Fruit fly (Drosophila melanogaster) whole organism, prepupa: ENCODE data around the gene CG10510.
A peak's percentile ranks its signal among the peaks of the same experiment; 100 is the strongest.

Experiments
- CG10669 ChIP-seq: fragments of 200-800 bp; sonication (Bioruptor generic); optimal IDR thresholded peaks from 3 replicates; lab custom pipeline; 2018; ENCODE audit warnings: missing biosample characterization, mild to moderate bottlenecking, missing genetic modification characterization, moderate library complexity
- CG11294 ChIP-seq: fragments of 200-800 bp; sonication (Bioruptor generic); IDR thresholded peaks from 2 replicates; pipeline ENCODE4 v1.3.6; 2022; ENCODE audit warnings: missing biosample characterization, missing genetic modification characterization
- CG11762 ChIP-seq: fragments of 200-800 bp; sonication (Bioruptor generic); optimal IDR thresholded peaks from 3 replicates; lab custom pipeline; 2016; ENCODE audit warnings: missing biosample characterization, missing genetic modification characterization; ENCODE audit not compliant: insufficient read depth
- CG11902 ChIP-seq: fragments of 200-800 bp; sonication (Bioruptor generic); optimal IDR thresholded peaks from 3 replicates; lab custom pipeline; 2016; ENCODE audit warnings: missing biosample characterization, missing genetic modification characterization
- CG15336 ChIP-seq: fragments of 200-800 bp; sonication (Bioruptor generic); IDR thresholded peaks from 2 replicates; pipeline ENCODE4 v1.3.6; 2022; ENCODE audit warnings: missing biosample characterization, missing genetic modification characterization
- CG16779 ChIP-seq: fragments of 200-800 bp; sonication (Bioruptor generic); optimal IDR thresholded peaks from 3 replicates; lab custom pipeline; 2017; ENCODE audit warnings: missing biosample characterization, mild to moderate bottlenecking, missing genetic modification characterization
- CG3032 ChIP-seq: fragments of 200-800 bp; optimal IDR thresholded peaks from 2 replicates; lab custom pipeline; 2019; ENCODE audit warnings: missing biosample characterization, mild to moderate bottlenecking, missing genetic modification characterization, moderate library complexity
- CG34406 ChIP-seq: fragments of 200-800 bp; sonication (Bioruptor generic); optimal IDR thresholded peaks from 3 replicates; lab custom pipeline; 2016; ENCODE audit warnings: missing biosample characterization, missing genetic modification characterization
- CG3919 ChIP-seq: fragments of 200-800 bp; sonication (Bioruptor generic); optimal IDR thresholded peaks from 3 replicates; lab custom pipeline; 2016; ENCODE audit warnings: missing biosample characterization, missing genetic modification characterization
- CG4318 ChIP-seq: fragments of 200-800 bp; sonication (Bioruptor generic); optimal IDR thresholded peaks from 3 replicates; lab custom pipeline; 2017; ENCODE audit warnings: missing biosample characterization, mild to moderate bottlenecking, missing genetic modification characterization
- CG6276 ChIP-seq: fragments of 200-800 bp; sonication (Bioruptor generic); optimal IDR thresholded peaks from 2 replicates; lab custom pipeline; 2017; ENCODE audit warnings: missing biosample characterization, mild to moderate bottlenecking, missing genetic modification characterization
- CG6808 ChIP-seq: fragments of 200-800 bp; sonication (Bioruptor generic); optimal IDR thresholded peaks from 3 replicates; lab custom pipeline; 2017; ENCODE audit warnings: missing biosample characterization, missing genetic modification characterization, mild to moderate bottlenecking, moderate library complexity, missing genetic modification reagents
- CG8119 ChIP-seq: fragments of 200-800 bp; sonication (Bioruptor generic); IDR thresholded peaks from 3 replicates; pipeline ENCODE4 v1.3.6; 2022; ENCODE audit warnings: missing biosample characterization, missing genetic modification characterization
- CG8319 ChIP-seq: fragments of 200-800 bp; sonication (Bioruptor generic); optimal IDR thresholded peaks from 3 replicates; lab custom pipeline; 2016; ENCODE audit warnings: missing biosample characterization, missing genetic modification characterization
- CG8632 ChIP-seq: fragments of 200-800 bp; sonication (Bioruptor generic); optimal IDR thresholded peaks from 3 replicates; lab custom pipeline; 2016; ENCODE audit warnings: missing biosample characterization, missing genetic modification characterization
- Eip78C ChIP-seq: fragments of 200-800 bp; sonication (Bioruptor generic); peaks from one replicate; lab custom pipeline; 2016; ENCODE audit warnings: missing biosample characterization, missing genetic modification characterization
- Ets21C ChIP-seq: fragments of 200-800 bp; sonication (Bioruptor generic); optimal IDR thresholded peaks from 3 replicates; lab custom pipeline; 2016; ENCODE audit warnings: missing biosample characterization, missing genetic modification characterization
- Ets96B ChIP-seq: fragments of 200-800 bp; optimal IDR thresholded peaks from 2 replicates; lab custom pipeline; 2019; ENCODE audit warnings: missing biosample characterization, mild to moderate bottlenecking, missing genetic modification characterization, moderate library complexity
- Hr38 ChIP-seq: sonication (Bioruptor generic); optimal IDR thresholded peaks from 2 replicates; lab custom pipeline; 2016; ENCODE audit warnings: missing biosample characterization, missing genetic modification characterization
- Hr39 ChIP-seq: fragments of 200-800 bp; sonication (Bioruptor generic); optimal IDR thresholded peaks from 2 replicates; lab custom pipeline; 2016; ENCODE audit warnings: missing biosample characterization, missing genetic modification characterization
- Lpt ChIP-seq: fragments of 200-800 bp; sonication (Bioruptor generic); optimal IDR thresholded peaks from 3 replicates; lab custom pipeline; 2016; ENCODE audit warnings: missing biosample characterization, missing genetic modification characterization
- Met ChIP-seq: fragments of 200-800 bp; sonication (Bioruptor generic); optimal IDR thresholded peaks from 3 replicates; lab custom pipeline; 2016; ENCODE audit warnings: missing biosample characterization, missing genetic modification characterization
- OdsH ChIP-seq: fragments of 200-800 bp; sonication (Bioruptor generic); optimal IDR thresholded peaks from 3 replicates; lab custom pipeline; 2016; ENCODE audit warnings: missing biosample characterization, missing genetic modification characterization
- Smox ChIP-seq: fragments of 200-800 bp; sonication (Bioruptor generic); optimal IDR thresholded peaks from 3 replicates; lab custom pipeline; 2016; ENCODE audit warnings: missing biosample characterization, missing genetic modification characterization
- Sox102F ChIP-seq: fragments of 200-800 bp; sonication (Bioruptor generic); optimal IDR thresholded peaks from 2 replicates; lab custom pipeline; 2016; ENCODE audit warnings: missing biosample characterization, mild to moderate bottlenecking, missing genetic modification characterization
- Sox14 ChIP-seq: fragments of 200-800 bp; sonication (Bioruptor generic); optimal IDR thresholded peaks from 3 replicates; lab custom pipeline; 2016; ENCODE audit warnings: missing biosample characterization, missing genetic modification characterization
- Sox15 ChIP-seq: fragments of 200-800 bp; sonication (Bioruptor generic); optimal IDR thresholded peaks from 3 replicates; lab custom pipeline; 2016; ENCODE audit warnings: missing biosample characterization, missing genetic modification characterization
- achi ChIP-seq: fragments of 200-800 bp; sonication (Bioruptor generic); optimal IDR thresholded peaks from 3 replicates; lab custom pipeline; 2016; ENCODE audit warnings: missing biosample characterization, missing genetic modification characterization
- acj6 ChIP-seq: fragments of 200-800 bp; sonication (Bioruptor generic); optimal IDR thresholded peaks from 3 replicates; lab custom pipeline; 2016; ENCODE audit warnings: missing biosample characterization, missing genetic modification characterization
- cyc ChIP-seq: fragments of 200-800 bp; sonication (Bioruptor generic); optimal IDR thresholded peaks from 3 replicates; lab custom pipeline; 2016; ENCODE audit warnings: missing biosample characterization, missing genetic modification characterization
- dac ChIP-seq: fragments of 200-800 bp; sonication (Bioruptor generic); optimal IDR thresholded peaks from 2 replicates; lab custom pipeline; 2017; ENCODE audit warnings: missing biosample characterization, mild to moderate bottlenecking, missing genetic modification characterization
- dsx ChIP-seq: fragments of 200-800 bp; optimal IDR thresholded peaks from 3 replicates; lab custom pipeline; 2019; ENCODE audit warnings: missing biosample characterization, mild to moderate bottlenecking, missing genetic modification characterization, moderate library complexity; ENCODE audit not compliant: poor library complexity, severe bottlenecking
- eg ChIP-seq: fragments of 200-800 bp; sonication (Bioruptor generic); IDR thresholded peaks from 3 replicates; pipeline ENCODE4 v1.3.6; 2022; ENCODE audit warnings: missing biosample characterization, missing genetic modification characterization
- esn ChIP-seq: fragments of 200-800 bp; sonication (Bioruptor generic); optimal IDR thresholded peaks from 2 replicates; lab custom pipeline; 2016; ENCODE audit warnings: missing biosample characterization, mild to moderate bottlenecking, missing genetic modification characterization, moderate library complexity
- fd59A ChIP-seq: fragments of 200-800 bp; sonication (Bioruptor generic); optimal IDR thresholded peaks from 2 replicates; lab custom pipeline; 2017; ENCODE audit warnings: missing biosample characterization, mild to moderate bottlenecking, missing genetic modification characterization, missing genetic modification reagents
- fd85E ChIP-seq: fragments of 200-800 bp; sonication (Bioruptor generic); optimal IDR thresholded peaks from 3 replicates; lab custom pipeline; 2016; ENCODE audit warnings: missing biosample characterization, missing genetic modification characterization
- fkh ChIP-seq: fragments of 200-800 bp; sonication (Bioruptor generic); optimal IDR thresholded peaks from 3 replicates; lab custom pipeline; 2017; ENCODE audit warnings: missing biosample characterization, mild to moderate bottlenecking, missing genetic modification characterization, moderate library complexity
- lz ChIP-seq: fragments of 200-800 bp; sonication (Bioruptor generic); optimal IDR thresholded peaks from 3 replicates; lab custom pipeline; 2016; ENCODE audit warnings: missing biosample characterization, missing genetic modification characterization
- net ChIP-seq: fragments of 200-800 bp; sonication (Bioruptor generic); optimal IDR thresholded peaks from 3 replicates; lab custom pipeline; 2016; ENCODE audit warnings: missing biosample characterization, missing genetic modification characterization
- spab ChIP-seq: fragments of 200-800 bp; sonication (Bioruptor generic); optimal IDR thresholded peaks from 2 replicates; lab custom pipeline; 2017; ENCODE audit warnings: missing biosample characterization, mild to moderate bottlenecking, missing genetic modification characterization, missing genetic modification reagents
- ss ChIP-seq, 2 experiments: fragments of 200-800 bp; sonication (Bioruptor generic); optimal IDR thresholded peaks; 2 replicates in 1 of 2; 3 replicates in 1 of 2; lab custom pipeline; 2017 to 2018; ENCODE audit warnings: mild to moderate bottlenecking in 2 of 2, missing biosample characterization in 2 of 2, missing genetic modification characterization in 2 of 2, moderate library complexity in 1 of 2
- svp ChIP-seq: fragments of 200-800 bp; sonication (Bioruptor generic); peaks from one replicate; lab custom pipeline; 2016; ENCODE audit warnings: missing biosample characterization, missing genetic modification characterization
- topi ChIP-seq: fragments of 200-800 bp; sonication (Bioruptor generic); optimal IDR thresholded peaks from 3 replicates; lab custom pipeline; 2016; ENCODE audit warnings: missing biosample characterization, missing genetic modification characterization
- vri ChIP-seq: fragments of 200-800 bp; sonication (Bioruptor generic); optimal IDR thresholded peaks from 3 replicates; lab custom pipeline; 2016; ENCODE audit warnings: missing biosample characterization, mild to moderate bottlenecking, missing genetic modification characterization

Gene CG10510

dm6 chr3L:21252932-21253760 lies 43.3 kb upstream of the CG10510 start (continued):
- peak; percentile 31 for TF ChIP-seq CG8319 (GFP tag; lab: Kevin White, UChicago)
- TF ChIP-seq CG34406 (GFP tag; lab: Kevin White, UChicago): peak; percentile 53
- no peak for TF ChIP-seq CG15336
- TF ChIP-seq Smox (GFP tag; lab: Kevin White, UChicago): peak; percentile 56
- no peak for TF ChIP-seq Ets21C (GFP tag; lab: Kevin White, UChicago)
- TF ChIP-seq CG10669: peak; percentile 80
- TF ChIP-seq CG8632 (GFP tag; lab: Kevin White, UChicago): peak; percentile 55
- peak; percentile 59 for TF ChIP-seq lz (GFP tag; lab: Kevin White, UChicago)
- peak; percentile 34 for TF ChIP-seq CG16779 (tag; lab: Kevin White, UChicago)
- TF ChIP-seq CG6808 (GFP tag; lab: Kevin White, UChicago): peak; percentile 66
- peak; percentile 99 for TF ChIP-seq Eip78C (GFP tag; lab: Kevin White, UChicago)
- no peak for TF ChIP-seq CG11762 (GFP tag; lab: Kevin White, UChicago)
- peak; percentile 77 for TF ChIP-seq CG3032 (tag; lab: Kevin White, UChicago)
- peak; percentile 65 for TF ChIP-seq acj6 (GFP tag; lab: Kevin White, UChicago)
- peak; percentile 51 for TF ChIP-seq fd59A (GFP tag; lab: Kevin White, UChicago)
- TF ChIP-seq cyc (GFP tag; lab: Kevin White, UChicago): peak; percentile 51
- TF ChIP-seq CG8119 (GFP tag; lab: Robert Waterston, UW): no peak
- peak; percentile 79 for TF ChIP-seq spab (GFP tag; lab: Kevin White, UChicago)
- peak; percentile 47 for TF ChIP-seq OdsH
- no peak for TF ChIP-seq Hr38 (GFP tag; lab: Kevin White, UChicago)
- TF ChIP-seq fd85E (GFP tag; lab: Kevin White, UChicago): no peak
- peak; percentile 59 for TF ChIP-seq fkh
- TF ChIP-seq dac (GFP tag; lab: Kevin White, UChicago): no peak

dm6 chr3L:21252525-21252924 lies 42.6 kb upstream of the CG10510 start:
- no peak for TF ChIP-seq net (GFP tag; lab: Kevin White, UChicago)
- TF ChIP-seq fd59A (GFP tag; lab: Kevin White, UChicago): no peak
- TF ChIP-seq svp (GFP tag; lab: Kevin White, UChicago): peak; percentile 84
- no peak for TF ChIP-seq Hr38 (GFP tag; lab: Kevin White, UChicago)
- no peak for TF ChIP-seq Met (GFP tag; lab: Kevin White, UChicago)
- peak; percentile 13 for TF ChIP-seq Sox102F
- no peak for TF ChIP-seq CG4318 (GFP tag; lab: Kevin White, UChicago)
- no peak for TF ChIP-seq esn (GFP tag; lab: Kevin White, UChicago)
- TF ChIP-seq dsx (GFP tag; lab: Kevin White, UChicago): no peak
- TF ChIP-seq achi (GFP tag; lab: Kevin White, UChicago): no peak
- TF ChIP-seq CG11902: peak; percentile 95
- TF ChIP-seq OdsH: no peak
- TF ChIP-seq CG6808 (GFP tag; lab: Kevin White, UChicago): no peak
- no peak for TF ChIP-seq Ets96B (tag; lab: Kevin White, UChicago)
- no peak for TF ChIP-seq Sox14 (GFP tag; lab: Kevin White, UChicago)
- TF ChIP-seq vri (GFP tag; lab: Kevin White, UChicago): no peak
- 0 out of 3 replicates have a peak, but pooled peaks have one; percentile 8 for TF ChIP-seq CG8119 (GFP tag; lab: Robert Waterston, UW)
- no peak for TF ChIP-seq Sox15
- TF ChIP-seq lz (GFP tag; lab: Kevin White, UChicago): no peak
- TF ChIP-seq ss (GFP tag; optimal IDR thresholded peaks at IDR 0.05; lab: Kevin White, UChicago): peak in 1 of 2 experiments; percentile 40
- TF ChIP-seq eg (GFP tag; lab: Robert Waterston, UW): peak; percentile 15; the same call in 1 of the 3 replicates
- TF ChIP-seq fkh: no peak
- TF ChIP-seq CG3919: no peak
- TF ChIP-seq CG8319 (GFP tag; lab: Kevin White, UChicago): no peak
- TF ChIP-seq Lpt (GFP tag; lab: Kevin White, UChicago): no peak
- TF ChIP-seq Hr39 (GFP tag; lab: Kevin White, UChicago): peak; percentile 8
- no peak for TF ChIP-seq CG3032 (tag; lab: Kevin White, UChicago)
- TF ChIP-seq CG15336: no peak
- TF ChIP-seq CG16779 (tag; lab: Kevin White, UChicago): no peak
- TF ChIP-seq topi (GFP tag; lab: Kevin White, UChicago): no peak
- TF ChIP-seq CG11294 (GFP tag; lab: Robert Waterston, UW): no peak
- no peak for TF ChIP-seq CG6276 (GFP tag; lab: Kevin White, UChicago)
- TF ChIP-seq, all 60 proteins: peak for 7
